Fruit fly (Drosophila melanogaster): ENCODE results near the gene 4E-T.

DNA sequence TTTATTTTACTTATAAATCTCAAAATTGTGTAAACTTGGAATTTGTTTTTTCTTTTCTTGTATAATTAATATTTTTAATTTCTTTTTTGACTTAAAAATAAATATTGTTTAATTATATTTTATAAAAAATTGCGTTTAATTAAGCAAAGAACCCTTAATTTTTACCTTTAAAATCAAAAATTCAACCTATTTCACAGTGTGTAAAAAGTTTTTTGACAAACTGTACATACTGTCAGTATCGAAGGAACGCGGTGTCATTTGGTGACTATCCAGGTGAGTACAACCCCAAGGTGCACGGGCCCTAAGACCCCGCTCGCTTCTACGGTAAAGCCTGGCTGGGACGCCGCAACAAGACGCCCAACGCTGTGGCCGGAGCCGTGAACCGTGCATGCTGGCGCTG, 18.4 kb upstream of the 4E-T start:
- TF ChIP-seq CTCF (optimal IDR thresholded peaks at IDR 0.05) = no peak
- TF ChIP-seq CG8478 (optimal IDR thresholded peaks at IDR 0.05) = no peak

Data from S2 (cell line).